Fruit fly (Drosophila melanogaster): ENCODE data around the gene CG12236.

The CG12236 gene

DNA sequence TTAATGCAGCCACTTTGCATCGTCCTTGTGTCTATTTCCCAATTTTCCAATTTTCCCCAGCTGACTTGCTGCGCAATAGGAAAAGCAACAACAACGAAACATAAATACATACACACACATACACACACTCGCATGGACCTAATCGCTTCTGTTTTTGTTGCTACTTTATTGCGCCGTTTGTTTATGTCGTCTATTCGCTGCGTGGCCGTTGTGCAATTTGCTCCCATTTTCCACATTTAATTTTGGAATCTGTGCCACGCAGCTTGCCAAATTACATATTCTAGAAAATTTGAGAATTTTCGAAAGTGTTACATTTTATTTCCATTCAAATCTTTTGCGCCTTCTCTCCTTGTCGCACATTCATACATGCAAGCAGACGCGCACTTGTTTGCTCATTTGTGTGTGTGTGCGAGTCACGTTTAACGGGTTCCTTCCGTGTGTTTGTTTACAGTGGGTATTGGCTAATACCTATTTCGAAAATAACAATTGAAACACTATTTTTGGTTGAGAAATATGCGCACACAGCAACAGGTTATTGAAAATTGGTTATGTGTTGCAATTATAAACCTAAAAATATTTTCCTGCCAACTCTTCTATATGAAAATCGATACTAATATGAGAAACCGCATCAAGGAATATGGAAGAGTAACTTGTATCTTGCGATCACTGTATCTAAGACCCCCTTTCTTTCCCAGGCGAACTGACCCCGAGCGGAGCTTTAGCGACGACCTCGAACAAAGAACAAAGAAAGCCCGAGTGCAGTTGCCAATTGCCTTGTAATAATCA lies 27.6 kb upstream of the CG12236 start (continued):
- TF ChIP-seq crol (GFP tag; IDR thresholded peaks at IDR 0.05) (no peak), lilli (GFP tag; optimal IDR thresholded peaks at IDR 0.05) (peak; percentile 45), CG18764 (GFP tag; optimal IDR thresholded peaks at IDR 0.05) (no peak), CG15269 (tag; optimal IDR thresholded peaks at IDR 0.05) (peak; percentile 62), Atf6 (GFP tag; IDR thresholded peaks at IDR 0.05) (peak; percentile 54; the same call in 1 of the 2 replicates), CG15514 (GFP tag; optimal IDR thresholded peaks at IDR 0.05) (no peak), CG17328 (GFP tag; IDR thresholded peaks at IDR 0.05) (0 out of 2 replicates have a peak, but pooled peaks have one; percentile 23), Fer1 (GFP tag; optimal IDR thresholded peaks at IDR 0.05) (peak; percentile 60), Lim3 (GFP tag; IDR thresholded peaks at IDR 0.05) (no peak), CG16779 (GFP tag; IDR thresholded peaks at IDR 0.05) (no peak), CG30431 (GFP tag; optimal IDR thresholded peaks at IDR 0.05) (no peak), Optix (GFP tag; IDR thresholded peaks at IDR 0.05) (0 out of 3 replicates have a peak, but pooled peaks have one; percentile 43), kah (GFP tag; optimal IDR thresholded peaks at IDR 0.05) (peak; percentile 83), Neu2 (GFP tag; optimal IDR thresholded peaks at IDR 0.05; ENCODE audit: borderline replicate concordance) (no peak), tx (GFP tag; optimal IDR thresholded peaks at IDR 0.05) (peak; percentile 24), Hr39 (optimal IDR thresholded peaks at IDR 0.05) (no peak), Ada2b (GFP tag; IDR thresholded peaks at IDR 0.05) (peak; percentile 52), jigr1 (GFP tag; IDR thresholded peaks at IDR 0.05) (no peak), CG1792 (GFP tag; optimal IDR thresholded peaks at IDR 0.05) (peak; percentile 38), slp2 (GFP tag; optimal IDR thresholded peaks at IDR 0.05) (no peak), CG8924 (tag; optimal IDR thresholded peaks at IDR 0.05) (peak; percentile 53), HLH4C (GFP tag; IDR thresholded peaks at IDR 0.05; ENCODE audit: partially characterized antibody) (no peak), Opbp (GFP tag; IDR thresholded peaks at IDR 0.05; ENCODE audit: partially characterized antibody) (no peak), repo (GFP tag; optimal IDR thresholded peaks at IDR 0.05) (peak; percentile 20), sens (GFP tag) (peak; percentile 80), CG30020 (tag; optimal IDR thresholded peaks at IDR 0.05) (no peak), H2.0 (GFP tag; IDR thresholded peaks at IDR 0.05) (no peak), CG9609 (GFP tag; optimal IDR thresholded peaks at IDR 0.05) (peak; percentile 28), zfh2 (GFP tag; optimal IDR thresholded peaks at IDR 0.05) (peak; percentile 47), CG8281 (tag; optimal IDR thresholded peaks at IDR 0.05) (no peak), fd96Cb (tag; optimal IDR thresholded peaks at IDR 0.05) (peak; percentile 2), fd3F (GFP tag; optimal IDR thresholded peaks at IDR 0.05) (no peak), sima (GFP tag; optimal IDR thresholded peaks at IDR 0.05) (no peak), BtbVII (GFP tag; optimal IDR thresholded peaks at IDR 0.05) (no peak), Rfx (GFP tag; IDR thresholded peaks at IDR 0.05) (peak; percentile 72), pb (GFP tag; optimal IDR thresholded peaks at IDR 0.05) (no peak), CG6791 (GFP tag; IDR thresholded peaks at IDR 0.05; ENCODE audit: partially characterized antibody) (no peak), CG5245 (GFP tag; optimal IDR thresholded peaks at IDR 0.05) (peak; percentile 11), Meics (GFP tag; optimal IDR thresholded peaks at IDR 0.05) (peak; percentile 65), chm (GFP tag; IDR thresholded peaks at IDR 0.05) (no peak), CG13287 (GFP tag; IDR thresholded peaks at IDR 0.05; ENCODE audit: partially characterized antibody) (no peak), esg (GFP tag; conservative IDR thresholded peaks at IDR 0.05) (peak; percentile 36), Camta (GFP tag; optimal IDR thresholded peaks at IDR 0.05) (no peak), h (optimal IDR thresholded peaks at IDR 0.05) (no peak), Trl (optimal IDR thresholded peaks at IDR 0.05) (no peak), Trl (GFP tag; optimal IDR thresholded peaks at IDR 0.05) (peak; percentile 47), fu2 (GFP tag; optimal IDR thresholded peaks at IDR 0.05) (peak; percentile 29), CG9215 (GFP tag; IDR thresholded peaks at IDR 0.05) (peak; percentile 19; the same call in 1 of the 2 replicates), nerfin-1 (tag; optimal IDR thresholded peaks at IDR 0.05) (peak; percentile 22), lola (GFP tag; optimal IDR thresholded peaks at IDR 0.05) (peak in 1 of 3 experiments; percentile 37), CG13424 (tag; optimal IDR thresholded peaks at IDR 0.05) (peak; percentile 58)

All from whole organism, embryonic.